Fruit fly (Drosophila melanogaster): ENCODE measurements around the gene pico.

- TF ChIP-seq CG7045 (GFP tag; optimal IDR thresholded peaks at IDR 0.05) (no peak), kay (GFP tag; ENCODE audit: borderline replicate concordance) (no peak), CG1620 (GFP tag; optimal IDR thresholded peaks at IDR 0.05) (no peak), CG5204 (GFP tag; optimal IDR thresholded peaks at IDR 0.05) (no peak), CG33017 (tag; optimal IDR thresholded peaks at IDR 0.05) (no peak), CG11617 (GFP tag; optimal IDR thresholded peaks at IDR 0.05) (no peak), ovo (GFP tag; optimal IDR thresholded peaks at IDR 0.05) (no peak), toe (GFP tag; optimal IDR thresholded peaks at IDR 0.05) (no peak), cic (GFP tag; optimal IDR thresholded peaks at IDR 0.05) (no peak)
Measured at dm6 chrX:19781861-19782260, 70.0 kb downstream of the pico start.
